Fruit fly (Drosophila melanogaster) whole organism, pupa: ENCODE results near the gene kon.

Experiments used
- CG10348 ChIP-seq: fragments of 200-800 bp; sonication (Bioruptor generic); IDR thresholded peaks from 2 replicates; pipeline ENCODE4 v1.3.6; 2022; ENCODE audit warnings: missing biosample characterization, missing genetic modification characterization
- CG12605 ChIP-seq: fragments of 200-800 bp; sonication (Bioruptor generic); IDR thresholded peaks from 2 replicates; pipeline ENCODE4 v1.3.6; 2022; ENCODE audit warnings: missing biosample characterization, missing genetic modification characterization
- CG13204 ChIP-seq: fragments of 200-800 bp; sonication (Bioruptor generic); optimal IDR thresholded peaks from 2 replicates; lab custom pipeline; 2018; ENCODE audit warnings: missing biosample characterization, mild to moderate bottlenecking, missing genetic modification characterization, moderate library complexity
- CG14655 ChIP-seq: fragments of 200-800 bp; sonication (Bioruptor generic); optimal IDR thresholded peaks from 3 replicates; lab custom pipeline; 2017; ENCODE audit warnings: mild to moderate bottlenecking, missing biosample characterization, missing genetic modification reagents, missing genetic modification characterization
- CG15710 ChIP-seq: fragments of 200-800 bp; sonication (Bioruptor generic); optimal IDR thresholded peaks from 2 replicates; lab custom pipeline; 2018; ENCODE audit warnings: missing biosample characterization, mild to moderate bottlenecking, missing genetic modification characterization, moderate library complexity
- CG17806 ChIP-seq: fragments of 200-800 bp; sonication (Bioruptor generic); optimal IDR thresholded peaks from 2 replicates; lab custom pipeline; 2018; ENCODE audit warnings: missing biosample characterization, mild to moderate bottlenecking, missing genetic modification characterization, moderate library complexity
- CG32121 ChIP-seq: fragments of 200-800 bp; sonication (Bioruptor generic); IDR thresholded peaks from 2 replicates; pipeline ENCODE4 v1.3.6; 2022; ENCODE audit warnings: missing biosample characterization, missing genetic modification characterization
- CG34367 ChIP-seq: fragments of 200-800 bp; sonication (Bioruptor generic); optimal IDR thresholded peaks from 2 replicates; lab custom pipeline; 2018; ENCODE audit warnings: missing biosample characterization, mild to moderate bottlenecking, missing genetic modification characterization
- CG4496 ChIP-seq: fragments of 200-800 bp; sonication (Bioruptor generic); IDR thresholded peaks from 3 replicates; pipeline ENCODE4 v1.3.6; 2022; ENCODE audit warnings: missing biosample characterization, missing genetic modification characterization
- CG8159 ChIP-seq: fragments of 200-800 bp; sonication (Bioruptor generic); optimal IDR thresholded peaks from 3 replicates; lab custom pipeline; 2018; ENCODE audit warnings: missing biosample characterization, mild to moderate bottlenecking, missing genetic modification characterization, moderate library complexity
- CG8301 ChIP-seq: fragments of 200-800 bp; sonication (Bioruptor generic); optimal IDR thresholded peaks from 2 replicates; lab custom pipeline; 2018; ENCODE audit warnings: missing biosample characterization, mild to moderate bottlenecking, missing genetic modification characterization
- CG9948 ChIP-seq: fragments of 200-800 bp; sonication (Bioruptor generic); optimal IDR thresholded peaks from 2 replicates; lab custom pipeline; 2018; ENCODE audit warnings: missing biosample characterization, mild to moderate bottlenecking, missing genetic modification characterization, moderate library complexity
- D1 ChIP-seq: fragments of 200-800 bp; sonication (Bioruptor generic); optimal IDR thresholded peaks from 2 replicates; lab custom pipeline; 2018; ENCODE audit warnings: missing biosample characterization, mild to moderate bottlenecking, missing genetic modification characterization, moderate library complexity
- EcR ChIP-seq: fragments of 200-800 bp; sonication (Bioruptor generic); optimal IDR thresholded peaks from 3 replicates; lab custom pipeline; 2019; ENCODE audit warnings: missing biosample characterization, missing genetic modification characterization, mild to moderate bottlenecking, moderate library complexity, missing genetic modification reagents
- Ets98B ChIP-seq: fragments of 200-800 bp; sonication (Bioruptor generic); IDR thresholded peaks from 2 replicates; pipeline ENCODE4 v1.3.6; 2022; ENCODE audit warnings: missing biosample characterization, missing genetic modification characterization
- Pif1A ChIP-seq: fragments of 200-800 bp; sonication (Bioruptor generic); optimal IDR thresholded peaks from 3 replicates; lab custom pipeline; 2016; ENCODE audit warnings: missing biosample characterization, missing genetic modification characterization
- Pif1B ChIP-seq: fragments of 200-800 bp; sonication (Bioruptor generic); optimal IDR thresholded peaks from 3 replicates; lab custom pipeline; 2016; ENCODE audit warnings: missing biosample characterization, missing genetic modification characterization
- Snoo ChIP-seq: fragments of 200-800 bp; sonication (Bioruptor generic); optimal IDR thresholded peaks from 3 replicates; lab custom pipeline; 2017; ENCODE audit warnings: missing biosample characterization, mild to moderate bottlenecking, missing genetic modification characterization, inconsistent platforms
- fd96Ca ChIP-seq: fragments of 200-800 bp; sonication (Bioruptor generic); IDR thresholded peaks from 3 replicates; pipeline ENCODE4 v1.3.6; 2022; ENCODE audit warnings: missing biosample characterization, missing genetic modification characterization
- gl ChIP-seq: fragments of 200-800 bp; sonication (Bioruptor generic); optimal IDR thresholded peaks from 2 replicates; lab custom pipeline; 2018; ENCODE audit warnings: missing biosample characterization, mild to moderate bottlenecking, missing genetic modification characterization
- rn ChIP-seq: fragments of 200-800 bp; sonication (Bioruptor generic); IDR thresholded peaks from 2 replicates; pipeline ENCODE4 v1.3.6; 2022; ENCODE audit warnings: missing biosample characterization, missing genetic modification characterization

Gene kon

dm6 chr2L:18503760-18504159 is at the start of gene kon:
TSS of gene kon (minus strand) at chr2L:18503978.
- TF ChIP-seq CG32121 (GFP tag; lab: Robert Waterston, UW) (peak; percentile 38), CG8159 (tag; lab: Kevin White, UChicago) (no peak), gl (tag; lab: Kevin White, UChicago) (no peak), CG8301 (tag; lab: Kevin White, UChicago) (no peak), Pif1B (no peak), CG17806 (no peak), CG15710 (no peak), Pif1A (no peak), CG4496 (GFP tag; lab: Robert Waterston, UW) (peak; percentile 67; the same call in 2 of the 3 replicates), CG13204 (GFP tag; lab: Kevin White, UChicago) (peak; percentile 64), CG12605 (peak; percentile 12; the same call in 1 of the 2 replicates)

dm6 chr2L:18549470-18549869 is 45.7 kb upstream of the kon start:
- TF ChIP-seq Pif1B (no peak), CG13204 (GFP tag; lab: Kevin White, UChicago) (no peak), CG8301 (tag; lab: Kevin White, UChicago) (no peak), CG4496 (GFP tag; lab: Robert Waterston, UW) (no peak), fd96Ca (GFP tag; lab: Robert Waterston, UW) (no peak), CG12605 (no peak), CG10348 (GFP tag; lab: Robert Waterston, UW) (no peak), CG17806 (no peak), EcR (GFP tag; lab: Kevin White, UChicago) (no peak), CG9948 (no peak), D1 (tag; lab: Kevin White, UChicago) (no peak), Pif1A (no peak), CG14655 (GFP tag; lab: Kevin White, UChicago) (no peak), CG34367 (tag; lab: Kevin White, UChicago) (no peak), CG15710 (no peak), CG8159 (tag; lab: Kevin White, UChicago) (no peak), Snoo (tag; lab: Kevin White, UChicago) (no peak), CG32121 (GFP tag; lab: Robert Waterston, UW) (no peak)

- TF ChIP-seq CG8159 (tag; lab: Kevin White, UChicago) (peak; percentile 12), Pif1B (peak; percentile 20), CG32121 (GFP tag; lab: Robert Waterston, UW) (peak; percentile 73), Ets98B (peak; percentile 66), CG13204 (GFP tag; lab: Kevin White, UChicago) (no peak), rn (GFP tag; lab: Robert Waterston, UW) (no peak), fd96Ca (GFP tag; lab: Robert Waterston, UW) (0 out of 3 replicates have a peak, but pooled peaks have one; percentile 17), CG14655 (GFP tag; lab: Kevin White, UChicago) (peak; percentile 55), Pif1A (no peak), CG9948 (no peak), CG4496 (GFP tag; lab: Robert Waterston, UW) (peak; percentile 44; the same call in 1 of the 3 replicates), CG8301 (tag; lab: Kevin White, UChicago) (peak; percentile 52)
Observed at dm6 chr2L:18548753-18549152, 45.0 kb upstream of the kon start.

- no peak for TF ChIP-seq CG8159 (tag; lab: Kevin White, UChicago)
- TF ChIP-seq CG32121 (GFP tag; lab: Robert Waterston, UW), result no peak
- no peak for TF ChIP-seq CG13204 (GFP tag; lab: Kevin White, UChicago)
Observed at dm6 chr2L:18546426-18546825, 42.6 kb upstream of the kon start.

- no peak for TF ChIP-seq CG15710
- no peak for TF ChIP-seq Pif1B
- no peak for TF ChIP-seq CG14655 (GFP tag; lab: Kevin White, UChicago)
- TF ChIP-seq gl (tag; lab: Kevin White, UChicago), result no peak
- no peak for TF ChIP-seq CG9948
- no peak for TF ChIP-seq CG8159 (tag; lab: Kevin White, UChicago)
- no peak for TF ChIP-seq CG8301 (tag; lab: Kevin White, UChicago)
- TF ChIP-seq rn (GFP tag; lab: Robert Waterston, UW), result no peak
- TF ChIP-seq CG10348 (GFP tag; lab: Robert Waterston, UW), result no peak
- TF ChIP-seq D1 (tag; lab: Kevin White, UChicago), result no peak
- no peak for TF ChIP-seq fd96Ca (GFP tag; lab: Robert Waterston, UW)
- TF ChIP-seq EcR (GFP tag; lab: Kevin White, UChicago), result no peak
- TF ChIP-seq CG12605, result no peak
- TF ChIP-seq Ets98B, result no peak
- TF ChIP-seq CG17806, result no peak
- TF ChIP-seq CG4496 (GFP tag; lab: Robert Waterston, UW), result no peak
- TF ChIP-seq CG13204 (GFP tag; lab: Kevin White, UChicago), result no peak
- TF ChIP-seq CG34367 (tag; lab: Kevin White, UChicago), result no peak
Observed at dm6 chr2L:18526005-18526404, 22.2 kb upstream of the kon start.

- no peak for TF ChIP-seq CG32121 (GFP tag; lab: Robert Waterston, UW)
- TF ChIP-seq fd96Ca (GFP tag; lab: Robert Waterston, UW), result no peak
- TF ChIP-seq gl (tag; lab: Kevin White, UChicago), result no peak
- no peak for TF ChIP-seq CG14655 (GFP tag; lab: Kevin White, UChicago)
- TF ChIP-seq Pif1B, result no peak
- TF ChIP-seq, all 21 proteins: peak for 0
Observed at dm6 chr2L:18524896-18525295, 21.1 kb upstream of the kon start.

- TF ChIP-seq Pif1B (peak; percentile 16), CG34367 (tag; lab: Kevin White, UChicago) (peak; percentile 71), CG4496 (GFP tag; lab: Robert Waterston, UW) (peak; percentile 53; the same call in 1 of the 3 replicates), CG14655 (GFP tag; lab: Kevin White, UChicago) (peak; percentile 83), Ets98B (peak; percentile 60), CG8159 (tag; lab: Kevin White, UChicago) (peak; percentile 86), gl (tag; lab: Kevin White, UChicago) (peak; percentile 69), CG13204 (GFP tag; lab: Kevin White, UChicago) (peak; percentile 59), CG32121 (GFP tag; lab: Robert Waterston, UW) (peak; percentile 49; the same call in 1 of the 2 replicates), CG17806 (peak; percentile 86), CG8301 (tag; lab: Kevin White, UChicago) (peak; percentile 72), CG9948 (peak; percentile 85), D1 (tag; lab: Kevin White, UChicago) (peak; percentile 54), EcR (GFP tag; lab: Kevin White, UChicago) (no peak), Snoo (tag; lab: Kevin White, UChicago) (no peak), Pif1A (no peak), rn (GFP tag; lab: Robert Waterston, UW) (no peak), fd96Ca (GFP tag; lab: Robert Waterston, UW) (peak; percentile 63; the same call in 2 of the 3 replicates), CG15710 (peak; percentile 84)
- TF ChIP-seq, all 21 proteins: peak for 15
Observed at dm6 chr2L:18523003-18523402, 19.2 kb upstream of the kon start.
